Fruit fly (Drosophila melanogaster): ENCODE results near the gene ps.

Gene ps

dm6 chr3R:9388972-9389371 lies 28.8 kb upstream of the ps start:
- TF ChIP-seq CG31627 (GFP tag; optimal IDR thresholded peaks at IDR 0.05) (no peak), Blimp-1 (GFP tag; optimal IDR thresholded peaks at IDR 0.05) (no peak), CG6163 (GFP tag; IDR thresholded peaks at IDR 0.05) (peak; percentile 57; the same call in 2 of the 3 replicates), CG11762 (GFP tag; optimal IDR thresholded peaks at IDR 0.05; ENCODE audit: insufficient read depth) (peak; percentile 5), dsx (GFP tag; optimal IDR thresholded peaks at IDR 0.05; ENCODE audit: poor library complexity, severe bottlenecking) (peak; percentile 74), CG10631 (GFP tag; optimal IDR thresholded peaks at IDR 0.05) (no peak), fd85E (GFP tag; optimal IDR thresholded peaks at IDR 0.05) (no peak), topi (GFP tag; optimal IDR thresholded peaks at IDR 0.05) (no peak), net (GFP tag; optimal IDR thresholded peaks at IDR 0.05) (peak; percentile 62), CG10669 (GFP tag; optimal IDR thresholded peaks at IDR 0.05) (peak; percentile 46), CG8632 (GFP tag; optimal IDR thresholded peaks at IDR 0.05) (no peak), CG11902 (GFP tag; optimal IDR thresholded peaks at IDR 0.05) (no peak), CG6854 (GFP tag; optimal IDR thresholded peaks at IDR 0.05) (no peak), fkh (GFP tag; optimal IDR thresholded peaks at IDR 0.05) (no peak), Sox102F (GFP tag; optimal IDR thresholded peaks at IDR 0.05) (no peak), acj6 (GFP tag; optimal IDR thresholded peaks at IDR 0.05) (no peak), CG1621 (tag; optimal IDR thresholded peaks at IDR 0.05) (peak; percentile 65), Eip75B (GFP tag; optimal IDR thresholded peaks at IDR 0.05) (no peak), Hr39 (GFP tag; optimal IDR thresholded peaks at IDR 0.05) (no peak), Gug (GFP tag; IDR thresholded peaks at IDR 0.05) (no peak), Hr38 (GFP tag; optimal IDR thresholded peaks at IDR 0.05) (no peak), CG7368 (GFP tag; optimal IDR thresholded peaks at IDR 0.05) (no peak), eg (GFP tag; IDR thresholded peaks at IDR 0.05) (peak; percentile 40; the same call in 1 of the 3 replicates), vri (GFP tag; optimal IDR thresholded peaks at IDR 0.05) (no peak), fd59A (GFP tag; optimal IDR thresholded peaks at IDR 0.05) (no peak), CG8119 (GFP tag; IDR thresholded peaks at IDR 0.05) (peak; percentile 63; the same call in 1 of the 3 replicates), cyc (GFP tag; optimal IDR thresholded peaks at IDR 0.05) (no peak), Lpt (GFP tag; optimal IDR thresholded peaks at IDR 0.05) (peak; percentile 9), Ets96B (tag; optimal IDR thresholded peaks at IDR 0.05) (peak; percentile 42), ss (GFP tag; optimal IDR thresholded peaks at IDR 0.05) (peak; percentile 82 to 86), salr (GFP tag; optimal IDR thresholded peaks at IDR 0.05) (peak; percentile 1 to 58), Sox15 (GFP tag; optimal IDR thresholded peaks at IDR 0.05) (no peak), CG9139 (GFP tag; optimal IDR thresholded peaks at IDR 0.05) (peak; percentile 75), Eip78C (GFP tag) (peak; percentile 24), lz (GFP tag; optimal IDR thresholded peaks at IDR 0.05) (no peak), CG15336 (GFP tag; IDR thresholded peaks at IDR 0.05) (peak; percentile 41; the same call in 1 of the 2 replicates), spab (GFP tag; optimal IDR thresholded peaks at IDR 0.05) (peak; percentile 76), CG8319 (GFP tag; optimal IDR thresholded peaks at IDR 0.05) (no peak), dac (GFP tag; optimal IDR thresholded peaks at IDR 0.05) (no peak), Sox14 (GFP tag; optimal IDR thresholded peaks at IDR 0.05) (no peak), achi (GFP tag; optimal IDR thresholded peaks at IDR 0.05) (no peak), CG6792 (GFP tag; optimal IDR thresholded peaks at IDR 0.05) (no peak), CG3032 (tag; optimal IDR thresholded peaks at IDR 0.05) (peak; percentile 39), OdsH (GFP tag; optimal IDR thresholded peaks at IDR 0.05) (no peak), CG6276 (GFP tag; optimal IDR thresholded peaks at IDR 0.05) (peak; percentile 69), CG6808 (GFP tag; optimal IDR thresholded peaks at IDR 0.05) (peak; percentile 88), CG32006 (GFP tag; optimal IDR thresholded peaks at IDR 0.05) (peak; percentile 10), CG16779 (tag; optimal IDR thresholded peaks at IDR 0.05) (peak; percentile 66), esn (GFP tag; optimal IDR thresholded peaks at IDR 0.05) (no peak)

Data from whole organism, prepupa.